Worm (Caenorhabditis elegans) whole organism, mixed stage, embryonic: ENCODE results near the gene F18E9.4.
"Not testable (repeated sequence)": the region's sequence is repeated elsewhere in the genome, so short reads cannot be mapped to it uniquely, and the experiment has no call there.

Experiments
- M03D4.4 ChIP-seq: sonication (generic microtip); optimal IDR thresholded peaks from 2 replicates; lab custom pipeline; 2017; ENCODE audit warnings: mild to moderate bottlenecking, missing genetic modification characterization, missing compliant biosample characterization
- blmp-1 ChIP-seq: fragments of 150-350 bp; optimal IDR thresholded peaks from 2 replicates; lab custom pipeline; 2014; ENCODE audit warnings: missing biosample characterization, missing genetic modification characterization
- ceh-39 ChIP-seq: fragments of 150-350 bp; optimal IDR thresholded peaks from 2 replicates; lab custom pipeline; 2014; ENCODE audit warnings: missing biosample characterization, missing genetic modification characterization
- ceh-43 ChIP-seq: fragments of 200-800 bp; sonication (Bioruptor generic); optimal IDR thresholded peaks from 2 replicates; lab custom pipeline; 2018; ENCODE audit warnings: mild to moderate bottlenecking, missing genetic modification characterization, moderate library complexity, missing compliant biosample characterization
- ceh-83 ChIP-seq: fragments of 200-800 bp; sonication (Bioruptor generic); optimal IDR thresholded peaks from 2 replicates; lab custom pipeline; 2018; ENCODE audit warnings: mild to moderate bottlenecking, missing genetic modification characterization, missing compliant biosample characterization
- ces-1 ChIP-seq: fragments of 150-350 bp; optimal IDR thresholded peaks from 2 replicates; lab custom pipeline; 2014; ENCODE audit warnings: missing biosample characterization, missing genetic modification reagents, missing genetic modification characterization
- cnd-1 ChIP-seq: fragments of 200-800 bp; sonication (Bioruptor generic); optimal IDR thresholded peaks from 2 replicates; lab custom pipeline; 2018; ENCODE audit warnings: mild to moderate bottlenecking, missing genetic modification characterization, missing compliant biosample characterization
- drap-1 ChIP-seq: fragments of 200-800 bp; sonication (Bioruptor generic); optimal IDR thresholded peaks from 3 replicates; lab custom pipeline; 2018; ENCODE audit warnings: mild to moderate bottlenecking, missing genetic modification characterization, missing compliant biosample characterization
- flh-1 ChIP-seq: fragments of 200-800 bp; sonication (Bioruptor generic); optimal IDR thresholded peaks from 2 replicates; lab custom pipeline; 2018; ENCODE audit warnings: mild to moderate bottlenecking, missing genetic modification characterization, moderate library complexity, missing compliant biosample characterization
- ham-2 ChIP-seq: fragments of 200-800 bp; sonication (Bioruptor generic); optimal IDR thresholded peaks from 2 replicates; lab custom pipeline; 2018; ENCODE audit warnings: mild to moderate bottlenecking, missing genetic modification characterization, missing compliant biosample characterization
- hlh-1 ChIP-seq: fragments of 150-350 bp; optimal IDR thresholded peaks from 2 replicates; lab custom pipeline; 2014; ENCODE audit warnings: missing biosample characterization, missing genetic modification reagents, missing genetic modification characterization
- lin-13 ChIP-seq: fragments of 150-350 bp; optimal IDR thresholded peaks from 2 replicates; lab custom pipeline; 2014; ENCODE audit warnings: missing biosample characterization, missing genetic modification characterization
- lsy-2 ChIP-seq: fragments of 150-350 bp; optimal IDR thresholded peaks from 2 replicates; lab custom pipeline; 2014; ENCODE audit warnings: missing biosample characterization, missing genetic modification characterization
- mab-5 ChIP-seq: fragments of 150-350 bp; optimal IDR thresholded peaks from 2 replicates; lab custom pipeline; 2014; ENCODE audit warnings: missing biosample characterization, missing genetic modification characterization
- mep-1 ChIP-seq: fragments of 150-350 bp; optimal IDR thresholded peaks from 2 replicates; lab custom pipeline; 2017; ENCODE audit warnings: missing biosample characterization, missing genetic modification reagents, missing genetic modification characterization, inconsistent platforms
- mls-2 ChIP-seq: sonication (generic microtip); optimal IDR thresholded peaks from 2 replicates; lab custom pipeline; 2016; ENCODE audit warnings: mild to moderate bottlenecking, missing genetic modification characterization, moderate library complexity, missing compliant biosample characterization
- nhr-12 ChIP-seq: fragments of 150-350 bp; optimal IDR thresholded peaks from 2 replicates; lab custom pipeline; 2014; ENCODE audit warnings: missing biosample characterization, missing genetic modification characterization
- nhr-237 ChIP-seq: fragments of 150-350 bp; optimal IDR thresholded peaks from 2 replicates; lab custom pipeline; 2014; ENCODE audit warnings: missing biosample characterization, missing genetic modification characterization
- nhr-28 ChIP-seq: fragments of 150-350 bp; optimal IDR thresholded peaks from 2 replicates; lab custom pipeline; 2014; ENCODE audit warnings: missing biosample characterization, missing genetic modification characterization
- nhr-76 ChIP-seq: sonication (generic microtip); optimal IDR thresholded peaks from 2 replicates; lab custom pipeline; 2017; ENCODE audit warnings: missing biosample characterization, missing genetic modification characterization
- pha-4 ChIP-seq: fragments of 150-350 bp; optimal IDR thresholded peaks from 2 replicates; lab custom pipeline; 2018; ENCODE audit warnings: missing biosample characterization, missing genetic modification reagents, missing genetic modification characterization
- sem-2 ChIP-seq: fragments of 200-800 bp; sonication (Bioruptor generic); optimal IDR thresholded peaks from 2 replicates; lab custom pipeline; 2018; ENCODE audit warnings: mild to moderate bottlenecking, missing genetic modification characterization, missing compliant biosample characterization
- snpc-4 ChIP-seq: fragments of 150-350 bp; optimal IDR thresholded peaks from 2 replicates; lab custom pipeline; 2014; ENCODE audit warnings: missing biosample characterization, missing genetic modification characterization
- sptf-1 ChIP-seq: sonication (generic microtip); optimal IDR thresholded peaks from 2 replicates; lab custom pipeline; 2017; ENCODE audit warnings: mild to moderate bottlenecking, missing genetic modification characterization, moderate library complexity, missing compliant biosample characterization
- tbx-8 ChIP-seq: fragments of 200-800 bp; sonication (Bioruptor generic); optimal IDR thresholded peaks from 2 replicates; lab custom pipeline; 2018; ENCODE audit warnings: mild to moderate bottlenecking, missing genetic modification characterization, moderate library complexity, missing compliant biosample characterization
- unc-120 ChIP-seq: sonication (generic microtip); optimal IDR thresholded peaks from 2 replicates; lab custom pipeline; 2017; ENCODE audit warnings: missing genetic modification characterization, missing compliant biosample characterization; ENCODE audit not compliant: poor library complexity, severe bottlenecking
- unc-39 ChIP-seq: fragments of 150-350 bp; optimal IDR thresholded peaks from 2 replicates; lab custom pipeline; 2014; ENCODE audit warnings: missing biosample characterization, missing genetic modification characterization
- unc-62 ChIP-seq: fragments of 150-350 bp; optimal IDR thresholded peaks from 2 replicates; lab custom pipeline; 2014; ENCODE audit warnings: missing biosample characterization, missing genetic modification reagents, missing genetic modification characterization
- zip-8 ChIP-seq: fragments of 150-350 bp; optimal IDR thresholded peaks from 2 replicates; lab custom pipeline; 2014; ENCODE audit warnings: missing biosample characterization, missing genetic modification characterization
- ztf-11 ChIP-seq: fragments of 150-350 bp; optimal IDR thresholded peaks from 2 replicates; lab custom pipeline; 2014; ENCODE audit warnings: missing biosample characterization, missing genetic modification characterization

F18E9.4 gene

ce11 chrX:8602722-8603427 lies 22.6 kb downstream of the F18E9.4 start:
- TF ChIP-seq nhr-76 (no peak), unc-39 (tag; lab: Kevin White, UChicago) (no peak), mep-1 (no peak), ceh-83 (GFP tag; lab: Kevin White, UChicago) (peak; percentile 63), lin-13 (tag; lab: Kevin White, UChicago) (no peak), nhr-237 (tag; lab: Kevin White, UChicago) (no peak), zip-8 (no peak), ceh-43 (GFP tag; lab: Kevin White, UChicago) (peak; percentile 55), sptf-1 (tag; lab: Kevin White, UChicago) (peak; percentile 79), M03D4.4 (tag; lab: Kevin White, UChicago) (peak; percentile 62), mls-2 (tag; lab: Kevin White, UChicago) (peak; percentile 53), mab-5 (tag; lab: Kevin White, UChicago) (no peak), unc-120 (peak; percentile 21)
- TF ChIP-seq, all 35 proteins: peak for 6

ce11 chrX:8604160-8604559 lies 23.8 kb downstream of the F18E9.4 start:
- TF ChIP-seq ces-1 (GFP tag; lab: Kevin White, UChicago) (no peak), nhr-28 (tag; lab: Kevin White, UChicago) (no peak), ceh-43 (GFP tag; lab: Kevin White, UChicago) (no peak), sptf-1 (tag; lab: Kevin White, UChicago) (no peak), mab-5 (tag; lab: Kevin White, UChicago) (no peak), snpc-4 (no peak), mep-1 (no peak), cnd-1 (tag; lab: Kevin White, UChicago) (no peak), ztf-11 (tag; lab: Kevin White, UChicago) (no peak), hlh-1 (tag; lab: Kevin White, UChicago) (no peak)

ce11 chrX:8605005-8605404 lies 24.7 kb downstream of the F18E9.4 start, which contains the start of the genes H35N09.2 and H35N09.1:
Gene H35N09.2 (minus strand): TSS chrX:8605058.
Gene H35N09.1 (plus strand): TSS chrX:8605339.
- TF ChIP-seq mab-5 (tag; lab: Kevin White, UChicago) (no peak), unc-62 (GFP tag; lab: Kevin White, UChicago) (no peak), drap-1 (no peak), lin-13 (tag; lab: Kevin White, UChicago) (peak; percentile 1), blmp-1 (tag; lab: Kevin White, UChicago) (no peak), mep-1 (peak; percentile 27), unc-120 (no peak), nhr-12 (tag; lab: Kevin White, UChicago) (no peak), ceh-39 (peak; percentile 81), pha-4 (tag; lab: Kevin White, UChicago) (peak; percentile 63), lsy-2 (tag; lab: Kevin White, UChicago) (no peak), sem-2 (GFP tag; lab: Kevin White, UChicago) (no peak), hlh-1 (tag; lab: Kevin White, UChicago) (peak; percentile 37)

- no peak for TF ChIP-seq drap-1
- TF ChIP-seq ceh-43 (GFP tag; lab: Kevin White, UChicago) = no peak
- no peak for TF ChIP-seq unc-39 (tag; lab: Kevin White, UChicago)
- no peak for TF ChIP-seq mls-2 (tag; lab: Kevin White, UChicago)
- TF ChIP-seq ham-2 = no peak
- TF ChIP-seq flh-1 (GFP tag; lab: Kevin White, UChicago) = no peak
- TF ChIP-seq nhr-12 (tag; lab: Kevin White, UChicago) = no peak
- TF ChIP-seq tbx-8 = no peak
- TF ChIP-seq mab-5 (tag; lab: Kevin White, UChicago) = no peak
Measured at ce11 chrX:8608756-8609155, 28.4 kb downstream of the F18E9.4 start.

ce11 chrX:8610606-8611005 lies 30.3 kb downstream of the F18E9.4 start, which contains the start of gene K01A12.4:
Gene K01A12.4 (plus strand): TSS chrX:8610906.
- TF ChIP-seq sptf-1 (tag; lab: Kevin White, UChicago); pha-4 (tag; lab: Kevin White, UChicago); ham-2: not testable (repeated sequence)
